Fruit fly (Drosophila melanogaster) whole organism, prepupa: ENCODE data around the gene ouib.

Experiments
- Blimp-1 ChIP-seq: fragments of 200-800 bp; sonication (Bioruptor generic); optimal IDR thresholded peaks from 3 replicates; lab custom pipeline; 2017; ENCODE audit warnings: missing biosample characterization, missing genetic modification characterization, mild to moderate bottlenecking, moderate library complexity, missing genetic modification reagents
- CG11294 ChIP-seq: fragments of 200-800 bp; sonication (Bioruptor generic); IDR thresholded peaks from 2 replicates; pipeline ENCODE4 v1.3.6; 2022; ENCODE audit warnings: missing biosample characterization, missing genetic modification characterization
- CG11762 ChIP-seq: fragments of 200-800 bp; sonication (Bioruptor generic); optimal IDR thresholded peaks from 3 replicates; lab custom pipeline; 2016; ENCODE audit warnings: missing biosample characterization, missing genetic modification characterization; ENCODE audit not compliant: insufficient read depth
- CG11902 ChIP-seq: fragments of 200-800 bp; sonication (Bioruptor generic); optimal IDR thresholded peaks from 3 replicates; lab custom pipeline; 2016; ENCODE audit warnings: missing biosample characterization, missing genetic modification characterization
- CG15336 ChIP-seq: fragments of 200-800 bp; sonication (Bioruptor generic); IDR thresholded peaks from 2 replicates; pipeline ENCODE4 v1.3.6; 2022; ENCODE audit warnings: missing biosample characterization, missing genetic modification characterization
- CG3032 ChIP-seq: fragments of 200-800 bp; optimal IDR thresholded peaks from 2 replicates; lab custom pipeline; 2019; ENCODE audit warnings: missing biosample characterization, mild to moderate bottlenecking, missing genetic modification characterization, moderate library complexity
- CG3919 ChIP-seq: fragments of 200-800 bp; sonication (Bioruptor generic); optimal IDR thresholded peaks from 3 replicates; lab custom pipeline; 2016; ENCODE audit warnings: missing biosample characterization, missing genetic modification characterization
- CG4318 ChIP-seq: fragments of 200-800 bp; sonication (Bioruptor generic); optimal IDR thresholded peaks from 3 replicates; lab custom pipeline; 2017; ENCODE audit warnings: missing biosample characterization, mild to moderate bottlenecking, missing genetic modification characterization
- CG6792 ChIP-seq: fragments of 200-800 bp; sonication (Bioruptor generic); optimal IDR thresholded peaks from 3 replicates; lab custom pipeline; 2016; ENCODE audit warnings: missing biosample characterization, missing genetic modification characterization
- CG6808 ChIP-seq: fragments of 200-800 bp; sonication (Bioruptor generic); optimal IDR thresholded peaks from 3 replicates; lab custom pipeline; 2017; ENCODE audit warnings: missing biosample characterization, missing genetic modification characterization, mild to moderate bottlenecking, moderate library complexity, missing genetic modification reagents
- CG6854 ChIP-seq: fragments of 200-800 bp; sonication (Bioruptor generic); optimal IDR thresholded peaks from 2 replicates; lab custom pipeline; 2017; ENCODE audit warnings: missing biosample characterization, mild to moderate bottlenecking, missing genetic modification characterization
- CG8119 ChIP-seq: fragments of 200-800 bp; sonication (Bioruptor generic); IDR thresholded peaks from 3 replicates; pipeline ENCODE4 v1.3.6; 2022; ENCODE audit warnings: missing biosample characterization, missing genetic modification characterization
- Eip75B ChIP-seq: fragments of 200-800 bp; sonication (Bioruptor generic); optimal IDR thresholded peaks from 3 replicates; lab custom pipeline; 2016; ENCODE audit warnings: missing biosample characterization, missing genetic modification characterization
- Ets21C ChIP-seq: fragments of 200-800 bp; sonication (Bioruptor generic); optimal IDR thresholded peaks from 3 replicates; lab custom pipeline; 2016; ENCODE audit warnings: missing biosample characterization, missing genetic modification characterization
- Ets96B ChIP-seq: fragments of 200-800 bp; optimal IDR thresholded peaks from 2 replicates; lab custom pipeline; 2019; ENCODE audit warnings: missing biosample characterization, mild to moderate bottlenecking, missing genetic modification characterization, moderate library complexity
- Hr38 ChIP-seq: sonication (Bioruptor generic); optimal IDR thresholded peaks from 2 replicates; lab custom pipeline; 2016; ENCODE audit warnings: missing biosample characterization, missing genetic modification characterization
- Hr4 ChIP-seq: fragments of 200-800 bp; sonication (Bioruptor generic); optimal IDR thresholded peaks from 3 replicates; lab custom pipeline; 2016; ENCODE audit warnings: missing biosample characterization, missing genetic modification characterization
- Lpt ChIP-seq: fragments of 200-800 bp; sonication (Bioruptor generic); optimal IDR thresholded peaks from 3 replicates; lab custom pipeline; 2016; ENCODE audit warnings: missing biosample characterization, missing genetic modification characterization
- OdsH ChIP-seq: fragments of 200-800 bp; sonication (Bioruptor generic); optimal IDR thresholded peaks from 3 replicates; lab custom pipeline; 2016; ENCODE audit warnings: missing biosample characterization, missing genetic modification characterization
- Smox ChIP-seq: fragments of 200-800 bp; sonication (Bioruptor generic); optimal IDR thresholded peaks from 3 replicates; lab custom pipeline; 2016; ENCODE audit warnings: missing biosample characterization, missing genetic modification characterization
- Sox14 ChIP-seq: fragments of 200-800 bp; sonication (Bioruptor generic); optimal IDR thresholded peaks from 3 replicates; lab custom pipeline; 2016; ENCODE audit warnings: missing biosample characterization, missing genetic modification characterization
- Sox15 ChIP-seq: fragments of 200-800 bp; sonication (Bioruptor generic); optimal IDR thresholded peaks from 3 replicates; lab custom pipeline; 2016; ENCODE audit warnings: missing biosample characterization, missing genetic modification characterization
- achi ChIP-seq: fragments of 200-800 bp; sonication (Bioruptor generic); optimal IDR thresholded peaks from 3 replicates; lab custom pipeline; 2016; ENCODE audit warnings: missing biosample characterization, missing genetic modification characterization
- acj6 ChIP-seq: fragments of 200-800 bp; sonication (Bioruptor generic); optimal IDR thresholded peaks from 3 replicates; lab custom pipeline; 2016; ENCODE audit warnings: missing biosample characterization, missing genetic modification characterization
- cyc ChIP-seq: fragments of 200-800 bp; sonication (Bioruptor generic); optimal IDR thresholded peaks from 3 replicates; lab custom pipeline; 2016; ENCODE audit warnings: missing biosample characterization, missing genetic modification characterization
- eg ChIP-seq: fragments of 200-800 bp; sonication (Bioruptor generic); IDR thresholded peaks from 3 replicates; pipeline ENCODE4 v1.3.6; 2022; ENCODE audit warnings: missing biosample characterization, missing genetic modification characterization
- esn ChIP-seq: fragments of 200-800 bp; sonication (Bioruptor generic); optimal IDR thresholded peaks from 2 replicates; lab custom pipeline; 2016; ENCODE audit warnings: missing biosample characterization, mild to moderate bottlenecking, missing genetic modification characterization, moderate library complexity
- fd59A ChIP-seq: fragments of 200-800 bp; sonication (Bioruptor generic); optimal IDR thresholded peaks from 2 replicates; lab custom pipeline; 2017; ENCODE audit warnings: missing biosample characterization, mild to moderate bottlenecking, missing genetic modification characterization, missing genetic modification reagents
- fd85E ChIP-seq: fragments of 200-800 bp; sonication (Bioruptor generic); optimal IDR thresholded peaks from 3 replicates; lab custom pipeline; 2016; ENCODE audit warnings: missing biosample characterization, missing genetic modification characterization
- pdm3 ChIP-seq: fragments of 200-800 bp; sonication (Bioruptor generic); optimal IDR thresholded peaks from 3 replicates; lab custom pipeline; 2016; ENCODE audit warnings: missing biosample characterization, missing genetic modification characterization
- salr ChIP-seq, 2 experiments: fragments of 200-800 bp; sonication (Bioruptor generic); optimal IDR thresholded peaks; 3 replicates each; lab custom pipeline; 2016 to 2018; ENCODE audit warnings: missing biosample characterization in 2 of 2, missing genetic modification characterization in 2 of 2, mild to moderate bottlenecking in 1 of 2
- spab ChIP-seq: fragments of 200-800 bp; sonication (Bioruptor generic); optimal IDR thresholded peaks from 2 replicates; lab custom pipeline; 2017; ENCODE audit warnings: missing biosample characterization, mild to moderate bottlenecking, missing genetic modification characterization, missing genetic modification reagents
- ss ChIP-seq, 2 experiments: fragments of 200-800 bp; sonication (Bioruptor generic); optimal IDR thresholded peaks; 2 replicates in 1 of 2; 3 replicates in 1 of 2; lab custom pipeline; 2017 to 2018; ENCODE audit warnings: mild to moderate bottlenecking in 2 of 2, missing biosample characterization in 2 of 2, missing genetic modification characterization in 2 of 2, moderate library complexity in 1 of 2
- topi ChIP-seq: fragments of 200-800 bp; sonication (Bioruptor generic); optimal IDR thresholded peaks from 3 replicates; lab custom pipeline; 2016; ENCODE audit warnings: missing biosample characterization, missing genetic modification characterization

Gene ouib

dm6 chr3R:8676560-8677000 lies 48.7 kb upstream of the ouib start, which contains the start of the genes Unc50, CG11755 and CG8043 (continued):
- TF ChIP-seq CG6854 (no peak), CG11294 (GFP tag; lab: Robert Waterston, UW) (no peak; the same call in 1 of the 2 replicates), CG11762 (GFP tag; lab: Kevin White, UChicago) (peak; percentile 63), esn (GFP tag; lab: Kevin White, UChicago) (peak; percentile 86), fd59A (GFP tag; lab: Kevin White, UChicago) (peak; percentile 33), Sox15 (GFP tag; lab: Kevin White, UChicago) (peak; percentile 62), ss (GFP tag; optimal IDR thresholded peaks at IDR 0.05; lab: Kevin White, UChicago) (no peak), acj6 (GFP tag; lab: Kevin White, UChicago) (peak; percentile 81), CG6792 (peak; percentile 57), cyc (GFP tag; lab: Kevin White, UChicago) (peak; percentile 81), spab (GFP tag; lab: Kevin White, UChicago) (no peak), Lpt (peak; percentile 14)

dm6 chr3R:8679934-8680333 lies 45.3 kb upstream of the ouib start, which contains the start of gene CG33325:
Gene CG33325 (minus strand): TSS chr3R:8680034.
- TF ChIP-seq esn (GFP tag; lab: Kevin White, UChicago) (no peak), Blimp-1 (no peak), Smox (GFP tag; lab: Kevin White, UChicago) (no peak), Eip75B (GFP tag; lab: Kevin White, UChicago) (no peak), cyc (GFP tag; lab: Kevin White, UChicago) (no peak)

dm6 chr3R:8680611-8681010 lies 44.7 kb upstream of the ouib start:
- no peak for TF ChIP-seq CG11902 (GFP tag; lab: Kevin White, UChicago)
- no peak for TF ChIP-seq CG8119 (GFP tag; lab: Robert Waterston, UW)
- TF ChIP-seq Sox14: no peak
- TF ChIP-seq, all 60 proteins: peak for 0

- no peak for TF ChIP-seq CG4318 (GFP tag; lab: Kevin White, UChicago)
- no peak for TF ChIP-seq CG11902 (GFP tag; lab: Kevin White, UChicago)
- TF ChIP-seq CG15336 (GFP tag; lab: Robert Waterston, UW): no peak
- TF ChIP-seq Ets21C (GFP tag; lab: Kevin White, UChicago): no peak
- no peak for TF ChIP-seq Hr4
- TF ChIP-seq Lpt: no peak
- no peak for TF ChIP-seq Hr38 (GFP tag; lab: Kevin White, UChicago)
- TF ChIP-seq topi (GFP tag; lab: Kevin White, UChicago): no peak
- TF ChIP-seq CG3919 (GFP tag; lab: Kevin White, UChicago): no peak
- TF ChIP-seq eg (GFP tag; lab: Robert Waterston, UW): no peak
- no peak for TF ChIP-seq salr (GFP tag; optimal IDR thresholded peaks at IDR 0.05; lab: Kevin White, UChicago)
- no peak for TF ChIP-seq OdsH
- TF ChIP-seq esn (GFP tag; lab: Kevin White, UChicago): no peak
- TF ChIP-seq Ets96B (tag; lab: Kevin White, UChicago): no peak
- TF ChIP-seq CG6808 (GFP tag; lab: Kevin White, UChicago): no peak
Observed at dm6 chr3R:8683280-8683679, 42.0 kb upstream of the ouib start.

dm6 chr3R:8684328-8685177 lies 40.7 kb upstream of the ouib start, which contains the start of gene CG44227:
Gene CG44227 (minus strand): TSS chr3R:8685176.
- TF ChIP-seq CG6792 (no peak), CG11902 (GFP tag; lab: Kevin White, UChicago) (no peak), pdm3 (no peak), CG8119 (GFP tag; lab: Robert Waterston, UW) (no peak), fd85E (GFP tag; lab: Kevin White, UChicago) (no peak), salr (GFP tag; optimal IDR thresholded peaks at IDR 0.05; lab: Kevin White, UChicago) (no peak), achi (GFP tag; lab: Kevin White, UChicago) (no peak), CG3032 (no peak), CG15336 (GFP tag; lab: Robert Waterston, UW) (no peak)
